Worm (Caenorhabditis elegans): Measurements from ENCODE around the gene cash-1.

Gene cash-1

ce11 chrV:10355773-10356335 is 6.2 kb upstream of the cash-1 start, which contains the start of gene sluh-7:
Gene sluh-7 (minus strand): TSS chrV:10355823.
- TF ChIP-seq nhr-43 (tag; optimal IDR thresholded peaks at IDR 0.05; ENCODE audit: poor library complexity, severe bottlenecking) (peak; percentile 92), fos-1 (tag; optimal IDR thresholded peaks at IDR 0.05) (no peak), lsy-12 (tag; optimal IDR thresholded peaks at IDR 0.05) (peak; percentile 54), elt-2 (tag; optimal IDR thresholded peaks at IDR 0.05) (peak; percentile 28), ceh-9 (tag; optimal IDR thresholded peaks at IDR 0.05) (no peak), ztf-11 (tag; optimal IDR thresholded peaks at IDR 0.05) (no peak), egl-27 (tag; optimal IDR thresholded peaks at IDR 0.05) (no peak), lin-15B (tag; optimal IDR thresholded peaks at IDR 0.05) (peak; percentile 90), nhr-23 (tag; optimal IDR thresholded peaks at IDR 0.05) (peak; percentile 80), pha-4 (tag; optimal IDR thresholded peaks at IDR 0.05) (peak; percentile 92), hmg-11 (tag; optimal IDR thresholded peaks at IDR 0.05) (peak; percentile 51), unc-39 (tag; optimal IDR thresholded peaks at IDR 0.05) (no peak), fkh-10 (GFP tag; optimal IDR thresholded peaks at IDR 0.05) (no peak), ceh-82 (tag; optimal IDR thresholded peaks at IDR 0.05) (no peak), ama-1 (optimal IDR thresholded peaks at IDR 0.05) (no peak), nhr-11 (tag; optimal IDR thresholded peaks at IDR 0.05) (no peak), aly-2 (tag; optimal IDR thresholded peaks at IDR 0.05) (no peak), nhr-76 (tag; optimal IDR thresholded peaks at IDR 0.05) (no peak), snpc-4 (tag; optimal IDR thresholded peaks at IDR 0.05) (peak; percentile 81), lin-39 (tag; optimal IDR thresholded peaks at IDR 0.05) (no peak), tbx-2 (tag; optimal IDR thresholded peaks at IDR 0.05) (peak; percentile 36), mml-1 (tag; optimal IDR thresholded peaks at IDR 0.05) (no peak), egl-5 (tag; optimal IDR thresholded peaks at IDR 0.05) (no peak), pqm-1 (tag; optimal IDR thresholded peaks at IDR 0.05) (no peak), mdl-1 (tag; optimal IDR thresholded peaks at IDR 0.05) (no peak), ceh-16 (tag; optimal IDR thresholded peaks at IDR 0.05) (no peak), nhr-77 (tag; optimal IDR thresholded peaks at IDR 0.05) (no peak), fkh-2 (tag; optimal IDR thresholded peaks at IDR 0.05) (no peak), ZK546.5 (tag; optimal IDR thresholded peaks at IDR 0.05) (no peak), nhr-67 (tag; optimal IDR thresholded peaks at IDR 0.05) (no peak), nhr-237 (tag; optimal IDR thresholded peaks at IDR 0.05) (no peak), daf-12 (tag; optimal IDR thresholded peaks at IDR 0.05) (no peak), nhr-28 (tag; optimal IDR thresholded peaks at IDR 0.05) (no peak), nfya-1 (tag; optimal IDR thresholded peaks at IDR 0.05; ENCODE audit: insufficient read depth) (peak; percentile 80), eor-1 (tag; optimal IDR thresholded peaks at IDR 0.05) (no peak), R02D3.7 (tag; optimal IDR thresholded peaks at IDR 0.05) (peak; percentile 24), ztf-4 (tag; optimal IDR thresholded peaks at IDR 0.05) (no peak), skn-1 (tag; optimal IDR thresholded peaks at IDR 0.05) (no peak), ceh-28 (tag; optimal IDR thresholded peaks at IDR 0.05) (peak; percentile 5), unc-62 (GFP tag; optimal IDR thresholded peaks at IDR 0.05) (no peak), jun-1 (tag; optimal IDR thresholded peaks at IDR 0.05) (no peak), sea-2 (GFP tag; optimal IDR thresholded peaks at IDR 0.05) (no peak), zag-1 (tag; optimal IDR thresholded peaks at IDR 0.05) (no peak), elt-3 (tag; optimal IDR thresholded peaks at IDR 0.05) (no peak), elt-1 (tag; optimal IDR thresholded peaks at IDR 0.05) (no peak), nhr-12 (tag; optimal IDR thresholded peaks at IDR 0.05) (no peak), nhr-25 (tag; optimal IDR thresholded peaks at IDR 0.05) (peak; percentile 57)

Measured in whole organism, L3 larva.